Fruit fly (Drosophila melanogaster) whole organism, embryonic: ENCODE data around the gene Ripalpha.

Experiments
- Abd-B ChIP-seq: fragments of 200-800 bp; sonication (Bioruptor generic); optimal IDR thresholded peaks from 2 replicates; lab custom pipeline; 2018; ENCODE audit warnings: missing biosample characterization, mild to moderate bottlenecking, missing genetic modification characterization, moderate library complexity
- CG1024 ChIP-seq: fragments of 200-800 bp; sonication (Bioruptor generic); IDR thresholded peaks from 2 replicates; pipeline ENCODE4 v1.3.6; 2022; ENCODE audit warnings: missing biosample characterization, missing genetic modification characterization
- CG11560 ChIP-seq: fragments of 200-800 bp; sonication (Bioruptor generic); IDR thresholded peaks from 3 replicates; pipeline ENCODE4 v1.3.6; 2022; ENCODE audit warnings: missing biosample characterization, missing genetic modification characterization
- CG13775 ChIP-seq: fragments of 200-800 bp; sonication (Bioruptor generic); optimal IDR thresholded peaks from 3 replicates; lab custom pipeline; 2017; ENCODE audit warnings: missing biosample characterization, mild to moderate bottlenecking, missing genetic modification characterization
- CG14667 ChIP-seq: fragments of 200-800 bp; sonication (Bioruptor generic); IDR thresholded peaks from 2 replicates; pipeline ENCODE4 v1.3.6; 2022; ENCODE audit warnings: missing biosample characterization, missing genetic modification characterization
- CG1529 ChIP-seq: fragments of 200-800 bp; sonication (Bioruptor generic); optimal IDR thresholded peaks from 3 replicates; lab custom pipeline; 2018; ENCODE audit warnings: missing biosample characterization, missing genetic modification characterization
- CG15479 ChIP-seq: fragments of 200-800 bp; sonication (Bioruptor generic); optimal IDR thresholded peaks from 3 replicates; lab custom pipeline; 2019; ENCODE audit warnings: missing biosample characterization, mild to moderate bottlenecking, missing genetic modification characterization, moderate library complexity
- CG15601 ChIP-seq: fragments of 200-800 bp; sonication (Bioruptor generic); optimal IDR thresholded peaks from 3 replicates; lab custom pipeline; 2019; ENCODE audit warnings: missing biosample characterization, mild to moderate bottlenecking, missing genetic modification characterization, moderate library complexity
- CG1603 ChIP-seq: fragments of 200-800 bp; sonication (Bioruptor generic); optimal IDR thresholded peaks from 2 replicates; lab custom pipeline; 2019; ENCODE audit warnings: missing biosample characterization, mild to moderate bottlenecking, missing genetic modification characterization, moderate library complexity
- CG16813 ChIP-seq: fragments of 200-800 bp; sonication (Bioruptor generic); IDR thresholded peaks from 3 replicates; pipeline ENCODE4 v1.3.6; 2022; ENCODE audit warnings: missing biosample characterization, missing genetic modification characterization; ENCODE audit not compliant: partially characterized antibody
- CG17361 ChIP-seq: fragments of 200-800 bp; sonication (Bioruptor generic); IDR thresholded peaks from 3 replicates; pipeline ENCODE4 v1.3.6; 2022; ENCODE audit warnings: missing biosample characterization, missing genetic modification characterization
- CG17385 ChIP-seq: fragments of 200-800 bp; sonication (Bioruptor generic); optimal IDR thresholded peaks from 3 replicates; lab custom pipeline; 2018; ENCODE audit warnings: missing biosample characterization, mild to moderate bottlenecking, missing genetic modification characterization
- CG17802 ChIP-seq: fragments of 200-800 bp; sonication (Bioruptor generic); optimal IDR thresholded peaks from 2 replicates; lab custom pipeline; 2018; ENCODE audit warnings: missing biosample characterization, mild to moderate bottlenecking, missing genetic modification characterization, moderate library complexity
- CG2116 ChIP-seq: fragments of 200-800 bp; sonication (Bioruptor generic); optimal IDR thresholded peaks from 3 replicates; lab custom pipeline; 2018; ENCODE audit warnings: missing biosample characterization, mild to moderate bottlenecking, missing genetic modification characterization
- CG2875 ChIP-seq: fragments of 200-800 bp; sonication (Bioruptor generic); optimal IDR thresholded peaks from 2 replicates; lab custom pipeline; 2017; ENCODE audit warnings: missing biosample characterization, mild to moderate bottlenecking, missing genetic modification characterization, missing genetic modification reagents
- CG30020 ChIP-seq: fragments of 200-800 bp; optimal IDR thresholded peaks from 2 replicates; lab custom pipeline; 2019; ENCODE audit warnings: missing biosample characterization, mild to moderate bottlenecking, missing genetic modification characterization, moderate library complexity
- CG3163 ChIP-seq: fragments of 200-800 bp; sonication (Bioruptor generic); optimal IDR thresholded peaks from 3 replicates; lab custom pipeline; 2016; ENCODE audit warnings: missing biosample characterization, missing genetic modification characterization
- CG34224 ChIP-seq: fragments of 200-800 bp; sonication (Bioruptor generic); IDR thresholded peaks from 3 replicates; pipeline ENCODE4 v1.3.6; 2022; ENCODE audit warnings: missing biosample characterization, missing genetic modification characterization; ENCODE audit not compliant: partially characterized antibody
- CG34422 ChIP-seq: fragments of 200-800 bp; sonication (Bioruptor generic); IDR thresholded peaks from 3 replicates; pipeline ENCODE4 v1.3.6; 2022; ENCODE audit warnings: missing biosample characterization, missing genetic modification characterization
- CG7357 ChIP-seq: fragments of 200-800 bp; sonication (Bioruptor generic); IDR thresholded peaks from 3 replicates; pipeline ENCODE4 v1.3.6; 2022; ENCODE audit warnings: missing biosample characterization, missing genetic modification characterization
- Dll ChIP-seq: fragments of 200-800 bp; sonication (Bioruptor generic); IDR thresholded peaks from 4 replicates; pipeline ENCODE4 v1.3.6; 2022; ENCODE audit warnings: missing biosample characterization, missing genetic modification characterization; ENCODE audit not compliant: partially characterized antibody
- Dref ChIP-seq: fragments of 200-800 bp; sonication (Bioruptor generic); IDR thresholded peaks from 2 replicates; pipeline ENCODE4 v1.3.6; 2022; ENCODE audit warnings: missing biosample characterization, missing genetic modification characterization
- MBD-R2 ChIP-seq: fragments of 200-800 bp; sonication (Bioruptor generic); IDR thresholded peaks from 2 replicates; pipeline ENCODE4 v1.3.6; 2022; ENCODE audit warnings: missing biosample characterization, missing genetic modification characterization
- MESR4 ChIP-seq: fragments of 200-800 bp; sonication (Bioruptor generic); optimal IDR thresholded peaks from 2 replicates; lab custom pipeline; 2018; ENCODE audit warnings: missing biosample characterization, mild to moderate bottlenecking, missing genetic modification characterization, moderate library complexity
- Med ChIP-seq: fragments of 200-800 bp; sonication (Bioruptor generic); peaks from one replicate; lab custom pipeline; 2016; ENCODE audit warnings: missing biosample characterization, missing genetic modification characterization, mild to moderate bottlenecking, inconsistent platforms, moderate library complexity
- Sox102F ChIP-seq: fragments of 200-800 bp; sonication (Bioruptor generic); optimal IDR thresholded peaks from 2 replicates; lab custom pipeline; 2018; ENCODE audit warnings: missing biosample characterization, mild to moderate bottlenecking, missing genetic modification characterization, moderate library complexity
- bbx ChIP-seq: fragments of 200-800 bp; sonication (Bioruptor generic); IDR thresholded peaks from 2 replicates; pipeline ENCODE4 v1.3.6; 2022; ENCODE audit warnings: missing biosample characterization, missing genetic modification characterization; ENCODE audit not compliant: partially characterized antibody
- bigmax ChIP-seq: fragments of 200-800 bp; sonication (Bioruptor generic); optimal IDR thresholded peaks from 2 replicates; lab custom pipeline; 2018; ENCODE audit warnings: missing biosample characterization, mild to moderate bottlenecking, missing genetic modification characterization
- dm ChIP-seq: fragments of 200-800 bp; sonication (Bioruptor generic); optimal IDR thresholded peaks from 3 replicates; lab custom pipeline; 2016; ENCODE audit warnings: missing biosample characterization, missing genetic modification characterization
- en ChIP-seq: fragments of 200-800 bp; sonication (Bioruptor generic); optimal IDR thresholded peaks from 2 replicates; lab custom pipeline; 2016; ENCODE audit warnings: missing biosample characterization, missing genetic modification characterization
- grn ChIP-seq: fragments of 200-800 bp; sonication (Bioruptor generic); optimal IDR thresholded peaks from 3 replicates; lab custom pipeline; 2017; ENCODE audit warnings: missing biosample characterization, missing genetic modification characterization
- hbn ChIP-seq: fragments of 200-800 bp; sonication (Bioruptor generic); IDR thresholded peaks from 2 replicates; pipeline ENCODE4 v1.3.6; 2022; ENCODE audit warnings: missing biosample characterization, missing genetic modification characterization; ENCODE audit not compliant: partially characterized antibody
- pfk ChIP-seq: fragments of 200-800 bp; sonication (Bioruptor generic); optimal IDR thresholded peaks from 2 replicates; lab custom pipeline; 2018; ENCODE audit warnings: missing biosample characterization, mild to moderate bottlenecking, missing genetic modification characterization, moderate library complexity
- pzg ChIP-seq: fragments of 200-800 bp; sonication (Bioruptor generic); optimal IDR thresholded peaks from 3 replicates; lab custom pipeline; 2018; ENCODE audit warnings: missing biosample characterization, mild to moderate bottlenecking, missing genetic modification characterization, moderate library complexity
- row ChIP-seq: fragments of 200-800 bp; sonication (Bioruptor generic); IDR thresholded peaks from 3 replicates; pipeline ENCODE4 v1.3.6; 2022; ENCODE audit warnings: missing biosample characterization, missing genetic modification characterization
- sd ChIP-seq: fragments of 200-800 bp; sonication (Bioruptor generic); optimal IDR thresholded peaks from 3 replicates; lab custom pipeline; 2018; ENCODE audit warnings: missing biosample characterization, mild to moderate bottlenecking, missing genetic modification characterization, moderate library complexity
- seq ChIP-seq: fragments of 200-800 bp; sonication (Bioruptor generic); IDR thresholded peaks from 2 replicates; pipeline ENCODE4 v1.3.6; 2022; ENCODE audit warnings: missing biosample characterization, missing genetic modification characterization
- ssp ChIP-seq: fragments of 200-800 bp; sonication (Bioruptor generic); IDR thresholded peaks from 2 replicates; pipeline ENCODE4 v1.3.6; 2022; ENCODE audit warnings: missing biosample characterization, missing genetic modification characterization
- tup ChIP-seq: fragments of 200-800 bp; sonication (Bioruptor generic); optimal IDR thresholded peaks from 2 replicates; lab custom pipeline; 2016; ENCODE audit warnings: missing biosample characterization, mild to moderate bottlenecking, missing genetic modification characterization, moderate library complexity

Ripalpha gene

DNA sequence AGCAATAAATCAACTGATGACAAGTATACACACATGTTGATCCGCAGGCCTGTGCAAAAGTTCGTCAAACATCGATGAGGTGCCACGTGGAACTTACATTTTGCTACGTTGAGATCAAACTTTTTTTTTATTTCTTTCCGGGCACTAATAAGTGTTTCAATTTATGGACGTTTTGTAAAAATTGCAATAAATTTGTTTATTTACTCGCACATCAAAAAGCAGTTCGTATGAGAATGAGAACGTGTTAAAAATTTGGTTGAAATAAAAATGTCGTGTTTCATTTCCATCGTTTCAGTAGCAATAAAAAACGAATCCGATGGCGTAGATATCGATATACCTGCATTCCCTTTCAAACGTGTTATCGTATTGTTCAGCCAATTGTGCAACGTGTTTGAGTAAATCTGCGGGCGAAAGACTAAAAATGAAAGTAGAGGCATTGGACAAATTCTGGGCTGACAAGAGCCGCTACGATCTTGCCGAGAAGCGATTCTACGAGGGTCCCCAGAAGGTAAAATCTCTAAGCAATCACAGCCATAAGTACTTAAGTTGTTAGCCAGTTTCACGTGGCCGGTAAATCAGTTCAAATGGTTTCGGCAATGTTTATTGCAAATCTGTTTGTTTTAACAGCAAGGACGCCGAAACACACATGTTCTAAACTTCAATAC lies 31.5 kb upstream of the Ripalpha start, which contains the start of gene eEF1delta (continued):
- TF ChIP-seq hbn (peak; percentile 14; the same call in 1 of the 2 replicates), bigmax (no peak), pfk (GFP tag; lab: Kevin White, UChicago) (peak; percentile 91), row (GFP tag; lab: Robert Waterston, UW) (peak; percentile 68), CG2116 (GFP tag; lab: Kevin White, UChicago) (no peak), MESR4 (peak; percentile 68), MBD-R2 (GFP tag; lab: Robert Waterston, UW) (peak; percentile 53; the same call in 1 of the 2 replicates), CG15601 (no peak), CG16813 (GFP tag; lab: Robert Waterston, UW) (peak; percentile 51; the same call in 2 of the 3 replicates), CG1529 (GFP tag; lab: Kevin White, UChicago) (no peak), Dll (GFP tag; lab: Robert Waterston, UW) (0 out of 4 replicates have a peak, but pooled peaks have one; percentile 21), seq (GFP tag; lab: Robert Waterston, UW) (no peak), en (no peak), CG15479 (GFP tag; lab: Kevin White, UChicago) (peak; percentile 45), dm (peak; percentile 45), Med (GFP tag; lab: Kevin White, UChicago) (peak; percentile 55), CG34422 (GFP tag; lab: Robert Waterston, UW) (peak; percentile 37; the same call in 1 of the 3 replicates), bbx (GFP tag; lab: Robert Waterston, UW) (peak; percentile 51; the same call in 1 of the 2 replicates), CG17385 (GFP tag; lab: Kevin White, UChicago) (no peak)

DNA sequence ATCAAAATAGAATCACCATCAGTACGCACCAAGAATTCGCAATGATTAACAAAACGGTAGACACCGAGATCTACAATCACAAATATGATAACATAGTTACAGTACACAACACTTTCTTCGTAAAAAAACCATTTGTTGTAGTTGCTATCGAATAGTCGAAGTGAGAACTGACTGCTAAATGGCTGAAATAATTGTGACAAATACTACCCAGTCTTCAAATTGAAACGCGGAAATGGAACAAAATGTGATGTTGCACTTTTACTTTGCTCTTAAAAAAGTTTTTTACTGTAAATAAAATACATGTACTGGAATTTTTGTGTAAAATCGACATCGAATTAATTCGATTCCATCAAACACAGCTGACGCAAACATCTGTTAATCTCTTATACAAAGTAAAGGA lies 30.7 kb upstream of the Ripalpha start, which contains the start of gene ova:
TSS of gene ova (minus strand) at position 183 of the 400 bp plus-strand sequence.
- TF ChIP-seq grn (GFP tag; lab: Kevin White, UChicago) (peak; percentile 5), Sox102F (GFP tag; lab: Kevin White, UChicago) (no peak), pzg (GFP tag; lab: Kevin White, UChicago) (peak; percentile 26), CG17361 (GFP tag; lab: Robert Waterston, UW) (no peak), CG1603 (peak; percentile 99), CG3163 (GFP tag; lab: Kevin White, UChicago) (no peak), CG11560 (tag; lab: Robert Waterston, UW) (peak; percentile 85; the same call in 2 of the 3 replicates), Abd-B (GFP tag; lab: Kevin White, UChicago) (no peak), CG30020 (tag; lab: Kevin White, UChicago) (peak; percentile 96), Dref (GFP tag; lab: Robert Waterston, UW) (peak; percentile 55), sd (tag; lab: Kevin White, UChicago) (peak; percentile 12), CG14667 (GFP tag; lab: Robert Waterston, UW) (peak; percentile 20; the same call in 1 of the 2 replicates), CG13775 (no peak), ssp (peak; percentile 89), CG34224 (GFP tag; lab: Robert Waterston, UW) (0 out of 3 replicates have a peak, but pooled peaks have one; percentile 11), CG17802 (tag; lab: Kevin White, UChicago) (peak; percentile 91), CG7357 (GFP tag; lab: Robert Waterston, UW) (peak; percentile 48; the same call in 1 of the 3 replicates), pfk (GFP tag; lab: Kevin White, UChicago) (peak; percentile 89), tup (GFP tag; lab: Kevin White, UChicago) (no peak), CG1024 (GFP tag; lab: Robert Waterston, UW) (peak; percentile 85), CG2875 (GFP tag; lab: Kevin White, UChicago) (no peak), MESR4 (peak; percentile 67)
